Fruit fly (Drosophila melanogaster) whole organism, pupa: ENCODE data around the gene Kmn2.
A peak's percentile ranks its signal among the peaks of the same experiment; 100 is the strongest.

Source experiments
- CG12605 ChIP-seq: fragments of 200-800 bp; sonication (Bioruptor generic); IDR thresholded peaks from 2 replicates; pipeline ENCODE4 v1.3.6; 2022; ENCODE audit warnings: missing biosample characterization, missing genetic modification characterization
- CG13204 ChIP-seq: fragments of 200-800 bp; sonication (Bioruptor generic); optimal IDR thresholded peaks from 2 replicates; lab custom pipeline; 2018; ENCODE audit warnings: missing biosample characterization, mild to moderate bottlenecking, missing genetic modification characterization, moderate library complexity
- CG15710 ChIP-seq: fragments of 200-800 bp; sonication (Bioruptor generic); optimal IDR thresholded peaks from 2 replicates; lab custom pipeline; 2018; ENCODE audit warnings: missing biosample characterization, mild to moderate bottlenecking, missing genetic modification characterization, moderate library complexity
- CG17806 ChIP-seq: fragments of 200-800 bp; sonication (Bioruptor generic); optimal IDR thresholded peaks from 2 replicates; lab custom pipeline; 2018; ENCODE audit warnings: missing biosample characterization, mild to moderate bottlenecking, missing genetic modification characterization, moderate library complexity
- CG32121 ChIP-seq: fragments of 200-800 bp; sonication (Bioruptor generic); IDR thresholded peaks from 2 replicates; pipeline ENCODE4 v1.3.6; 2022; ENCODE audit warnings: missing biosample characterization, missing genetic modification characterization
- CG34367 ChIP-seq: fragments of 200-800 bp; sonication (Bioruptor generic); optimal IDR thresholded peaks from 2 replicates; lab custom pipeline; 2018; ENCODE audit warnings: missing biosample characterization, mild to moderate bottlenecking, missing genetic modification characterization
- CG9948 ChIP-seq: fragments of 200-800 bp; sonication (Bioruptor generic); optimal IDR thresholded peaks from 2 replicates; lab custom pipeline; 2018; ENCODE audit warnings: missing biosample characterization, mild to moderate bottlenecking, missing genetic modification characterization, moderate library complexity
- EcR ChIP-seq: fragments of 200-800 bp; sonication (Bioruptor generic); optimal IDR thresholded peaks from 3 replicates; lab custom pipeline; 2019; ENCODE audit warnings: missing biosample characterization, missing genetic modification characterization, mild to moderate bottlenecking, moderate library complexity, missing genetic modification reagents
- Ets98B ChIP-seq: fragments of 200-800 bp; sonication (Bioruptor generic); IDR thresholded peaks from 2 replicates; pipeline ENCODE4 v1.3.6; 2022; ENCODE audit warnings: missing biosample characterization, missing genetic modification characterization
- Pif1A ChIP-seq: fragments of 200-800 bp; sonication (Bioruptor generic); optimal IDR thresholded peaks from 3 replicates; lab custom pipeline; 2016; ENCODE audit warnings: missing biosample characterization, missing genetic modification characterization
- Pif1B ChIP-seq: fragments of 200-800 bp; sonication (Bioruptor generic); optimal IDR thresholded peaks from 3 replicates; lab custom pipeline; 2016; ENCODE audit warnings: missing biosample characterization, missing genetic modification characterization
- Snoo ChIP-seq: fragments of 200-800 bp; sonication (Bioruptor generic); optimal IDR thresholded peaks from 3 replicates; lab custom pipeline; 2017; ENCODE audit warnings: missing biosample characterization, mild to moderate bottlenecking, missing genetic modification characterization, inconsistent platforms

DNA sequence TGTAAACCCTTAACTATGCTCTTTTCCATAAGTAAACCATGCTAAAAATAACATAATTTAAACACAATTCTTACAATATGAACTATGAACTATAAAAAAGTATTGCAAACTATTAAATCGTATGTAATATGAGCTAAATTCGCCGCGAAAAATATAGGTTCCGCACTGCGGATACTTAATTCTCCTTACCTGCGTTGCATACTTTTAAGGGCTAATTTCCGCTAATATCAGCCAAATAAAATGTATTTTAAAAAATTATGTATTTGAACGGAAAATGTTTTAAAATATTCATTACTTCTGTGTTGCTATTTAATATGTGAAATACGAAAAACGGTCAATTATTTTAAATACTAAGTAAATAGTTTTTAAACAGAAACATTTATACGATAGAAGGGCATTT is 33.8 kb downstream of the Kmn2 start, which contains the start of gene dsx:
- TF ChIP-seq CG9948, result no peak
- TF ChIP-seq Ets98B, result no peak
- TF ChIP-seq CG17806 (tag; lab: Kevin White, UChicago), result no peak
- no peak for TF ChIP-seq CG12605 (GFP tag; lab: Robert Waterston, UW)
- peak; percentile 26 for TF ChIP-seq CG15710 (tag; lab: Kevin White, UChicago)
- no peak for TF ChIP-seq Pif1A (GFP tag; lab: Kevin White, UChicago)
- no peak for TF ChIP-seq EcR (GFP tag; lab: Kevin White, UChicago)
- no peak for TF ChIP-seq Pif1B
- no peak for TF ChIP-seq CG32121 (GFP tag; lab: Robert Waterston, UW)
- TF ChIP-seq Snoo (tag; lab: Kevin White, UChicago), result no peak
- no peak for TF ChIP-seq CG13204 (GFP tag; lab: Kevin White, UChicago)
- TF ChIP-seq CG34367 (tag; lab: Kevin White, UChicago), result no peak
